Worm (Caenorhabditis elegans): Measurements from ENCODE around the gene unc-3.

The unc-3 gene

DNA sequence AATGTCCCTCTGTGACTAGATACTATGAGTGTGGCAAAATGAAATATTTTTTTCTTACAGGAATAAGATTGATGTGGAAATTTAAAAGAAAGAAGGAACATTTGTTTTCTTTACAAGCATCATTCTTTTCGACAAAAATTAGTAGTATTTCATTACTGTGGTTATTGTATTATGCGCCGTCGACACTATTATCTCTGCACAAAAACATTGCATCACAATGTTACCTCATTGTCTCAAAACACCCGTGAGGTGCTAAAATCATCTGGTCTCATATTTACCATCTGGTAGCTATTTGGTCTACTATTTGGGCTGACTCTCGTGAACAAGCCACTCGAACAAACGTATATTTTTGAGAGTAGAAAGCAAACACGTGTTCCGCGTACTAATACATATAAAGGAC lies 13.8 kb upstream of the unc-3 start:
- TF ChIP-seq tbx-7 (tag; optimal IDR thresholded peaks at IDR 0.05) (no peak), hlh-15 (tag; optimal IDR thresholded peaks at IDR 0.05) (no peak), syd-9 (tag; optimal IDR thresholded peaks at IDR 0.05) (no peak), pax-1 (tag; optimal IDR thresholded peaks at IDR 0.05) (no peak), ceh-9 (tag; optimal IDR thresholded peaks at IDR 0.05) (no peak), sox-4 (tag; optimal IDR thresholded peaks at IDR 0.05) (no peak), nfya-1 (tag; optimal IDR thresholded peaks at IDR 0.05) (no peak), unc-42 (tag; optimal IDR thresholded peaks at IDR 0.05) (no peak), odd-2 (tag; optimal IDR thresholded peaks at IDR 0.05) (no peak), hlh-30 (tag; optimal IDR thresholded peaks at IDR 0.05; ENCODE audit: insufficient read depth) (no peak)

DNA sequence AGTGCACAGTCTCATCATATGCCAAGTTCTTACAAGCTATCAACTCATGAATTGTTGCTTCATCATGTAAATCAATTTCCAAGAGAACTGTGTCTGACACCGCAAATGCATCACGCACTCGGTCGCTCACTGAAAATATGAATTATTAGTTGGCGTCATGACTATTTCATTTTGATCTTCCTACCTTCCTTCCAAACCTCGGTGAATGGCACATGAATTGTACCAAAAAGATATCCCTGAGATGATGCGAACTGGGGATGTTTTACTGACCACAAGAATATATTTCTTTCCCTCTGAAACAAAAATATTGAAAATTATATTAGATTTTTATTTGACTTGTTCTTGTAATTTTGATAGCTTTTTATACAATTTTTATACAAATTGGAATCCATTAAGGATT lies 13.2 kb upstream of the unc-3 start:
- TF ChIP-seq che-1 (tag; optimal IDR thresholded peaks at IDR 0.05) = no peak
- no peak for TF ChIP-seq pag-3 (tag; optimal IDR thresholded peaks at IDR 0.05; ENCODE audit: borderline replicate concordance)
- no peak for TF ChIP-seq ztf-16 (tag; optimal IDR thresholded peaks at IDR 0.05)
- TF ChIP-seq dve-1 (tag; optimal IDR thresholded peaks at IDR 0.05) = no peak
- TF ChIP-seq dmd-4 (tag; optimal IDR thresholded peaks at IDR 0.05; ENCODE audit: borderline replicate concordance) = no peak
- TF ChIP-seq ceh-34 (tag; optimal IDR thresholded peaks at IDR 0.05) = no peak
- no peak for TF ChIP-seq fax-1 (tag; optimal IDR thresholded peaks at IDR 0.05)
- no peak for TF ChIP-seq zip-5 (tag; optimal IDR thresholded peaks at IDR 0.05)
- TF ChIP-seq mec-3 (tag; optimal IDR thresholded peaks at IDR 0.05; ENCODE audit: borderline replicate concordance) = no peak
- TF ChIP-seq elt-4 (tag; optimal IDR thresholded peaks at IDR 0.05) = no peak
- no peak for TF ChIP-seq ahr-1 (tag; optimal IDR thresholded peaks at IDR 0.05)
- TF ChIP-seq hlh-6 (tag; optimal IDR thresholded peaks at IDR 0.05) = no peak
- no peak for TF ChIP-seq pros-1 (tag; optimal IDR thresholded peaks at IDR 0.05)
- no peak for TF ChIP-seq sox-4 (tag; optimal IDR thresholded peaks at IDR 0.05)
- TF ChIP-seq fkh-10 (GFP tag; optimal IDR thresholded peaks at IDR 0.05) = no peak
- no peak for TF ChIP-seq Y22D7AL.16 (tag; optimal IDR thresholded peaks at IDR 0.05)
- TF ChIP-seq nhr-11 (tag; optimal IDR thresholded peaks at IDR 0.05) = no peak
- no peak for TF ChIP-seq unc-3 (GFP tag; conservative IDR thresholded peaks at IDR 0.05)
- no peak for TF ChIP-seq unc-3 (tag; optimal IDR thresholded peaks at IDR 0.05)
- TF ChIP-seq unc-86 (tag; optimal IDR thresholded peaks at IDR 0.05) = no peak

DNA sequence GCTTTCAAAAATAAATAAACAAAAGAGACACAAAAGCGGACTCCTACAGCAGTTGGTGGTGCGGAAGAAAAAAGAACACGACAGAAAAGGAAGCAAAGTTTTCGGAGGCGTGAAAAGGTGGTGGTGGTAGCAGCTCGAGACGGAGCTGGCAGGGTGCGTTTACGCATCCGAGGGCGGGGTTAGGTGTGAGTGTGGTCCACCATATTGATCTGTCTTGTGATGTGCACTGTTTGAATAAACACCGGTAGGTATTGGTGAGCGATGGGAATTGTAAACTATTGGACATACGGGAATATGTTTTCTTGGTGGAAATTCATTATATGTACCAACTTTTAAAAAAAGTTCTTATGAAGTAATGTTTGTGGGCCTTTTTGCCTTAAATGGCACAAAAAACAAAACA lies 12.3 kb upstream of the unc-3 start, which contains the start of gene C05G5.5:
Gene C05G5.5 (minus strand): TSS at position 101 of the 400 bp plus-strand sequence.
- no peak for TF ChIP-seq K09A11.1 (tag; optimal IDR thresholded peaks at IDR 0.05; ENCODE audit: insufficient read depth)
- TF ChIP-seq npax-4 (tag; optimal IDR thresholded peaks at IDR 0.05) = no peak
- TF ChIP-seq elt-4 (tag; optimal IDR thresholded peaks at IDR 0.05) = no peak
- no peak for TF ChIP-seq hlh-13 (GFP tag; optimal IDR thresholded peaks at IDR 0.05)
- no peak for TF ChIP-seq ceh-2 (tag; optimal IDR thresholded peaks at IDR 0.05)
- no peak for TF ChIP-seq nhr-232 (tag; optimal IDR thresholded peaks at IDR 0.05)
- no peak for TF ChIP-seq pros-1 (tag; optimal IDR thresholded peaks at IDR 0.05)
- TF ChIP-seq rnt-1 (tag; optimal IDR thresholded peaks at IDR 0.05) = no peak
- no peak for TF ChIP-seq pqm-1 (tag; optimal IDR thresholded peaks at IDR 0.05)
- TF ChIP-seq C08G9.2 (tag; optimal IDR thresholded peaks at IDR 0.05) = no peak
- no peak for TF ChIP-seq ceh-31 (tag; optimal IDR thresholded peaks at IDR 0.05)
- TF ChIP-seq hlh-6 (tag; optimal IDR thresholded peaks at IDR 0.05) = no peak
- no peak for TF ChIP-seq ceh-22 (tag; optimal IDR thresholded peaks at IDR 0.05)
- no peak for TF ChIP-seq fkh-6 (tag; optimal IDR thresholded peaks at IDR 0.05)

DNA sequence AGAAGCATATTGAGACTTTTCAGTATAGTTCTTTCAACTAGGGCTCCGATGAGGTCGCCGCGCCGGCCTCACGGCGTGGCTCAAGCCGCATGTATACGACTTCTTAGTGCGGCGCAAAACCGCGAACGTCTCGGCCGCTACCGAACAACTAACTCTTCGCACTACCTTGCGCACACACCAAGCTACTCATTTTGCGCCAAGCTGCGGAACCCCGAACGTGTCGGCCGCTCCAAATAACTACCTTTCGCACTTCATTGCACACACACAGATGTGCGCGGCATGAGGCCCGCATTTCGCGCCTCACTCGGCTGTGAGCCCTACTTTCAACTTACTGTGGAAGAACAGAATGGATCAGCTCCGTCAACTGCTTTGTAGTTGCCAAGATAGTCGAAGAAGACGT lies 5.5 kb upstream of the unc-3 start:
- TF ChIP-seq dmd-4 (tag; optimal IDR thresholded peaks at IDR 0.05; ENCODE audit: borderline replicate concordance) = no peak
- TF ChIP-seq hlh-6 (tag; optimal IDR thresholded peaks at IDR 0.05) = no peak
- TF ChIP-seq pros-1 (tag; optimal IDR thresholded peaks at IDR 0.05) = no peak
- no peak for TF ChIP-seq ceh-31 (tag; optimal IDR thresholded peaks at IDR 0.05)
- no peak for TF ChIP-seq elt-4 (tag; optimal IDR thresholded peaks at IDR 0.05)
- no peak for TF ChIP-seq nhr-232 (tag; optimal IDR thresholded peaks at IDR 0.05)
- TF ChIP-seq nhr-11 (tag; optimal IDR thresholded peaks at IDR 0.05) = no peak
- TF ChIP-seq madf-2 (tag; optimal IDR thresholded peaks at IDR 0.05) = no peak
- no peak for TF ChIP-seq fkh-10 (GFP tag; optimal IDR thresholded peaks at IDR 0.05)
- TF ChIP-seq ahr-1 (tag; optimal IDR thresholded peaks at IDR 0.05) = no peak
- TF ChIP-seq hlh-30 (tag; optimal IDR thresholded peaks at IDR 0.05; ENCODE audit: insufficient read depth) = no peak
- TF ChIP-seq rnt-1 (tag; optimal IDR thresholded peaks at IDR 0.05) = no peak
- TF ChIP-seq T23F11.4 (GFP tag; optimal IDR thresholded peaks at IDR 0.05) = no peak
- TF ChIP-seq ceh-24 (tag; optimal IDR thresholded peaks at IDR 0.05) = no peak
- TF ChIP-seq unc-3 (GFP tag; conservative IDR thresholded peaks at IDR 0.05) = no peak
- TF ChIP-seq unc-3 (tag; optimal IDR thresholded peaks at IDR 0.05) = no peak
- TF ChIP-seq ceh-6 (GFP tag; optimal IDR thresholded peaks at IDR 0.05) = no peak
- no peak for TF ChIP-seq ceh-48 (tag; optimal IDR thresholded peaks at IDR 0.05)
- no peak for TF ChIP-seq ceh-34 (tag; optimal IDR thresholded peaks at IDR 0.05)
- TF ChIP-seq ceh-19 (GFP tag; optimal IDR thresholded peaks at IDR 0.05) = no peak
- no peak for TF ChIP-seq sdc-2 (tag; optimal IDR thresholded peaks at IDR 0.05)

Data from whole organism, late embryonic.